Worm (Caenorhabditis elegans) whole organism, late embryonic: ENCODE data around the gene str-155.

Experiments
- C38D4.7 ChIP-seq: fragments of 200-800 bp; sonication (Bioruptor generic); optimal IDR thresholded peaks from 2 replicates; lab custom pipeline; 2018; ENCODE audit warnings: mild to moderate bottlenecking, missing genetic modification characterization, moderate library complexity, missing compliant biosample characterization
- F13H6.1 ChIP-seq: sonication (generic microtip); optimal IDR thresholded peaks from 2 replicates; lab custom pipeline; 2016; ENCODE audit warnings: missing genetic modification characterization, missing compliant biosample characterization
- K09A11.1 ChIP-seq: sonication (generic microtip); optimal IDR thresholded peaks from 2 replicates; lab custom pipeline; 2017; ENCODE audit warnings: antibody characterized with exemption, mild to moderate bottlenecking, missing genetic modification characterization, missing compliant biosample characterization; ENCODE audit not compliant: insufficient read depth
- Y22D7AL.16 ChIP-seq: sonication (generic microtip); optimal IDR thresholded peaks from 2 replicates; lab custom pipeline; 2016; ENCODE audit warnings: missing genetic modification characterization, missing compliant biosample characterization
- ahr-1 ChIP-seq: sonication (generic microtip); optimal IDR thresholded peaks from 2 replicates; lab custom pipeline; 2016; ENCODE audit warnings: missing genetic modification characterization, missing compliant biosample characterization
- ama-1 ChIP-seq: fragments of 150-350 bp; optimal IDR thresholded peaks from 2 replicates; lab custom pipeline; 2014
- ceh-19 ChIP-seq: fragments of 200-800 bp; sonication (Bioruptor generic); optimal IDR thresholded peaks from 2 replicates; lab custom pipeline; 2018; ENCODE audit warnings: mild to moderate bottlenecking, missing genetic modification characterization, missing compliant biosample characterization
- ceh-22 ChIP-seq: sonication (generic microtip); optimal IDR thresholded peaks from 2 replicates; lab custom pipeline; 2017; ENCODE audit warnings: missing biosample characterization, missing genetic modification characterization
- ceh-30 ChIP-seq: fragments of 150-350 bp; optimal IDR thresholded peaks from 2 replicates; lab custom pipeline; 2014; ENCODE audit warnings: missing biosample characterization, missing genetic modification characterization
- ceh-45 ChIP-seq: fragments of 200-800 bp; sonication (Bioruptor generic); IDR thresholded peaks from 2 replicates; pipeline ENCODE4 v1.3.6; 2022; ENCODE audit warnings: missing genetic modification reagents, missing genetic modification characterization, missing compliant biosample characterization
- ceh-48 ChIP-seq: sonication (generic microtip); optimal IDR thresholded peaks from 2 replicates; lab custom pipeline; 2016; ENCODE audit warnings: missing genetic modification characterization, inconsistent platforms, missing compliant biosample characterization
- dmd-4 ChIP-seq: sonication (generic microtip); optimal IDR thresholded peaks from 2 replicates; lab custom pipeline; 2016; ENCODE audit warnings: borderline replicate concordance, missing genetic modification characterization, missing compliant biosample characterization
- elt-4 ChIP-seq: sonication (generic microtip); optimal IDR thresholded peaks from 2 replicates; lab custom pipeline; 2016; ENCODE audit warnings: missing genetic modification characterization, missing compliant biosample characterization
- ets-4 ChIP-seq: sonication (generic microtip); optimal IDR thresholded peaks from 2 replicates; lab custom pipeline; 2016; ENCODE audit warnings: missing genetic modification characterization, missing compliant biosample characterization
- fax-1 ChIP-seq: sonication (generic microtip); optimal IDR thresholded peaks from 2 replicates; lab custom pipeline; 2016; ENCODE audit warnings: missing genotype, missing genetic modification characterization, missing compliant biosample characterization
- fkh-6 ChIP-seq: sonication (generic microtip); optimal IDR thresholded peaks from 2 replicates; lab custom pipeline; 2016; ENCODE audit warnings: missing genetic modification characterization, missing compliant biosample characterization
- gmeb-2 ChIP-seq: sonication (generic microtip); optimal IDR thresholded peaks from 2 replicates; lab custom pipeline; 2016; ENCODE audit warnings: missing genetic modification characterization, inconsistent platforms, missing compliant biosample characterization
- hlh-15 ChIP-seq: sonication (generic microtip); optimal IDR thresholded peaks from 2 replicates; lab custom pipeline; 2016; ENCODE audit warnings: missing genetic modification characterization, missing compliant biosample characterization
- hlh-30 ChIP-seq: sonication (generic microtip); optimal IDR thresholded peaks from 2 replicates; lab custom pipeline; 2017; ENCODE audit warnings: antibody characterized with exemption, missing genetic modification characterization, missing compliant biosample characterization; ENCODE audit not compliant: insufficient read depth
- hlh-6 ChIP-seq: sonication (generic microtip); optimal IDR thresholded peaks from 2 replicates; lab custom pipeline; 2016; ENCODE audit warnings: missing genotype, missing genetic modification characterization, missing compliant biosample characterization
- lim-6 ChIP-seq: sonication (generic microtip); optimal IDR thresholded peaks from 2 replicates; lab custom pipeline; 2016; ENCODE audit warnings: missing genetic modification characterization, missing compliant biosample characterization
- madf-2 ChIP-seq: sonication (generic microtip); optimal IDR thresholded peaks from 2 replicates; lab custom pipeline; 2017; ENCODE audit warnings: missing genetic modification characterization, missing compliant biosample characterization
- mec-3 ChIP-seq: sonication (generic microtip); optimal IDR thresholded peaks from 2 replicates; lab custom pipeline; 2016; ENCODE audit warnings: borderline replicate concordance, missing genetic modification characterization, missing compliant biosample characterization
- nfya-1 ChIP-seq: sonication (generic microtip); optimal IDR thresholded peaks from 2 replicates; lab custom pipeline; 2017; ENCODE audit warnings: missing genetic modification characterization, mild to moderate bottlenecking, missing compliant biosample characterization, antibody characterized with exemption, moderate library complexity
- nhr-232 ChIP-seq: sonication (generic microtip); optimal IDR thresholded peaks from 2 replicates; lab custom pipeline; 2016; ENCODE audit warnings: missing genetic modification characterization, missing compliant biosample characterization
- pag-3 ChIP-seq: sonication (generic microtip); optimal IDR thresholded peaks from 2 replicates; lab custom pipeline; 2016; ENCODE audit warnings: missing compliant biosample characterization, missing genetic modification characterization, borderline replicate concordance
- pat-9 ChIP-seq: fragments of 200-800 bp; sonication (Bioruptor generic); optimal IDR thresholded peaks from 2 replicates; lab custom pipeline; 2018; ENCODE audit warnings: mild to moderate bottlenecking, missing genetic modification characterization, moderate library complexity, missing compliant biosample characterization
- pax-1 ChIP-seq: fragments of 150-350 bp; optimal IDR thresholded peaks from 2 replicates; lab custom pipeline; 2014; ENCODE audit warnings: missing biosample characterization, missing genetic modification characterization
- pha-2 ChIP-seq: sonication (generic microtip); optimal IDR thresholded peaks from 2 replicates; lab custom pipeline; 2017; ENCODE audit warnings: mild to moderate bottlenecking, missing genetic modification characterization, missing compliant biosample characterization
- pqm-1 ChIP-seq: sonication (generic microtip); optimal IDR thresholded peaks from 2 replicates; lab custom pipeline; 2016; ENCODE audit warnings: missing genetic modification characterization, missing compliant biosample characterization
- pros-1 ChIP-seq: fragments of 150-350 bp; optimal IDR thresholded peaks from 2 replicates; lab custom pipeline; 2014; ENCODE audit warnings: missing biosample characterization, missing genetic modification reagents, missing genetic modification characterization
- rnt-1 ChIP-seq: sonication (generic microtip); optimal IDR thresholded peaks from 2 replicates; lab custom pipeline; 2016; ENCODE audit warnings: missing genetic modification characterization, missing compliant biosample characterization
- sox-4 ChIP-seq: sonication (generic microtip); optimal IDR thresholded peaks from 2 replicates; lab custom pipeline; 2017; ENCODE audit warnings: mild to moderate bottlenecking, missing genetic modification characterization, inconsistent platforms, missing compliant biosample characterization
- tbx-2 ChIP-seq: sonication (generic microtip); optimal IDR thresholded peaks from 2 replicates; lab custom pipeline; 2016; ENCODE audit warnings: missing genetic modification characterization, missing compliant biosample characterization
- unc-42 ChIP-seq: sonication (generic microtip); optimal IDR thresholded peaks from 2 replicates; lab custom pipeline; 2016; ENCODE audit warnings: missing genotype, missing genetic modification characterization, missing compliant biosample characterization
- unc-86 ChIP-seq: sonication (generic microtip); optimal IDR thresholded peaks from 2 replicates; lab custom pipeline; 2016; ENCODE audit warnings: missing genetic modification characterization, missing compliant biosample characterization
- ztf-16 ChIP-seq: sonication (generic microtip); optimal IDR thresholded peaks from 2 replicates; lab custom pipeline; 2017; ENCODE audit warnings: missing genetic modification characterization, missing compliant biosample characterization

str-155 gene

DNA sequence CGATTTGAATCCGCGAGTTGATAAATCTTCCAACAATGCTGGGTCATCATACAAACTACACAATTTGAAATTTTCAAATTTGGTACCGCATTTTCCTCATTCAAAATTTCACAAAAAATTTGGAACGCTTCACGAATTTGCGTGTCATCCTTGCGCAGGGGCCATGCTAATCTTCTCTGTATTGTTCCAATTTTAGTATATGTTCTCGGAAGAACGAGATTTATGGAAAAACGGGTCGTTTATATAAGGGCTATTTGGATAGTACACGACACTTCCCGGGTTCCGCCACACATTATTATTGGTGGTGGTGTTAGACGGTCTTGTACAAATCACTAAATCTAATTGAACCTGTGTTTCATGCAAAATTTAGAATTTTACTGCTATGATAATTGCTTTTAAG is 30.4 kb upstream of the str-155 start:
- TF ChIP-seq elt-4 (tag; lab: Kevin White, UChicago): no peak
- no peak for TF ChIP-seq ceh-30 (tag; lab: Kevin White, UChicago)
- no peak for TF ChIP-seq gmeb-2 (tag; lab: Kevin White, UChicago)
- no peak for TF ChIP-seq pat-9 (tag; lab: Kevin White, UChicago)
- TF ChIP-seq tbx-2 (tag; lab: Kevin White, UChicago): no peak
- TF ChIP-seq rnt-1 (tag; lab: Kevin White, UChicago): no peak
- no peak for TF ChIP-seq pag-3 (tag; lab: Kevin White, UChicago)
- TF ChIP-seq hlh-15 (tag; lab: Kevin White, UChicago): no peak
- TF ChIP-seq hlh-6 (tag; lab: Kevin White, UChicago): no peak
- TF ChIP-seq pha-2: no peak

ce11 chrIV:4887258-4887657 is 28.5 kb upstream of the str-155 start, which contains the start of gene T08B6.1:
T08B6.1 (minus strand) TSS chrIV:4887358.
- TF ChIP-seq ceh-19 (no peak), ets-4 (tag; lab: Kevin White, UChicago) (no peak), ceh-22 (no peak), nfya-1 (tag; lab: Kevin White, UChicago) (no peak), nhr-232 (tag; lab: Kevin White, UChicago) (no peak), hlh-30 (tag; lab: Kevin White, UChicago) (no peak)

DNA sequence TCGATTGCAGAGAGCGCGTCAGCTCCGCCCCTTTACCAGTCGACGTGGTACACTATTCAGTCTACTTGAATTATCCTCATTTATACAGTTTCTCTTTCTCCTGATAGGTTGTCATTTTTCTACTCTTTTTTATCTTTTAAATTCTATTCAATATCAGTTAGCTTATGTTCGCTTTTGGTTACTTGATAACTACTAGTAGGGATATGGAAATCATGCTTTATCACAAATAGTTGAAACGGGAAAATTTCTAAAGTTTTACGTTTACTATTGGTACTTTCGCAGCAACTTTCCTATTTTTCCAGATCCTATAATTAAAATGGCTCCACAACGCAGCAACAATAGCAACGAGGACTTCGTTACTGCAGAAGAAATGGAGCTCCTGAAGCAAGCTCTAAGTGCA is 26.2 kb upstream of the str-155 start, which contains the start of gene sgnh-1:
Gene sgnh-1, plus strand, starts transcription at position 301 of the 400 bp plus-strand sequence.
- TF ChIP-seq pqm-1 (tag; lab: Kevin White, UChicago) (no peak), pros-1 (tag; lab: Kevin White, UChicago) (no peak), mec-3 (no peak), pat-9 (tag; lab: Kevin White, UChicago) (no peak), ceh-45 (GFP tag; lab: Robert Waterston, UW) (no peak), unc-42 (tag; lab: Kevin White, UChicago) (no peak), ztf-16 (tag; lab: Kevin White, UChicago) (no peak), ceh-48 (tag; lab: Kevin White, UChicago) (no peak), unc-86 (tag; lab: Kevin White, UChicago) (no peak), hlh-6 (tag; lab: Kevin White, UChicago) (no peak), C38D4.7 (no peak), lim-6 (tag; lab: Kevin White, UChicago) (no peak), hlh-30 (tag; lab: Kevin White, UChicago) (no peak), K09A11.1 (tag; lab: Kevin White, UChicago) (no peak), dmd-4 (tag; lab: Kevin White, UChicago) (no peak), nfya-1 (tag; lab: Kevin White, UChicago) (no peak), sox-4 (no peak)

ce11 chrIV:4890543-4890942 is 25.2 kb upstream of the str-155 start, which contains the start of gene T08B6.9:
T08B6.9 (plus strand) TSS chrIV:4890843.
- TF ChIP-seq pax-1 (tag; lab: Kevin White, UChicago): no peak
- TF ChIP-seq fkh-6 (tag; lab: Kevin White, UChicago): no peak
- no peak for TF ChIP-seq fax-1

ce11 chrIV:4903961-4904360 is 11.8 kb upstream of the str-155 start, which contains the start of gene str-161:
str-161 (minus strand) TSS chrIV:4904061.
- no peak for TF ChIP-seq ama-1 (lab: Kevin White, UChicago)
- TF ChIP-seq nhr-232 (tag; lab: Kevin White, UChicago): no peak
- TF ChIP-seq ahr-1 (tag; lab: Kevin White, UChicago): no peak
- no peak for TF ChIP-seq madf-2 (tag; lab: Kevin White, UChicago)
- no peak for TF ChIP-seq ceh-19
- no peak for TF ChIP-seq F13H6.1 (tag; lab: Kevin White, UChicago)
- no peak for TF ChIP-seq sox-4
- TF ChIP-seq ceh-45 (GFP tag; lab: Robert Waterston, UW): no peak
- TF ChIP-seq Y22D7AL.16 (tag; lab: Kevin White, UChicago): no peak
